Worm (Caenorhabditis elegans) whole organism, late embryonic: ENCODE data around the gene oac-40.

ENCODE experiments used
- ceh-48 ChIP-seq: sonication (generic microtip); optimal IDR thresholded peaks from 2 replicates; lab custom pipeline; 2016; ENCODE audit warnings: missing genetic modification characterization, inconsistent platforms, missing compliant biosample characterization
- ceh-9 ChIP-seq: sonication (generic microtip); optimal IDR thresholded peaks from 2 replicates; lab custom pipeline; 2016; ENCODE audit warnings: mild to moderate bottlenecking, missing genetic modification characterization, inconsistent platforms, missing compliant biosample characterization
- elt-4 ChIP-seq: sonication (generic microtip); optimal IDR thresholded peaks from 2 replicates; lab custom pipeline; 2016; ENCODE audit warnings: missing genetic modification characterization, missing compliant biosample characterization
- ets-4 ChIP-seq: sonication (generic microtip); optimal IDR thresholded peaks from 2 replicates; lab custom pipeline; 2016; ENCODE audit warnings: missing genetic modification characterization, missing compliant biosample characterization
- gmeb-2 ChIP-seq: sonication (generic microtip); optimal IDR thresholded peaks from 2 replicates; lab custom pipeline; 2016; ENCODE audit warnings: missing genetic modification characterization, inconsistent platforms, missing compliant biosample characterization
- nhr-11 ChIP-seq: fragments of 150-350 bp; optimal IDR thresholded peaks from 2 replicates; lab custom pipeline; 2014; ENCODE audit warnings: missing biosample characterization, missing genetic modification characterization
- pha-4 ChIP-seq: fragments of 150-350 bp; optimal IDR thresholded peaks from 2 replicates; lab custom pipeline; 2018; ENCODE audit warnings: missing biosample characterization, missing genetic modification reagents, missing genetic modification characterization
- rnt-1 ChIP-seq: sonication (generic microtip); optimal IDR thresholded peaks from 2 replicates; lab custom pipeline; 2016; ENCODE audit warnings: missing genetic modification characterization, missing compliant biosample characterization
- sox-4 ChIP-seq: sonication (generic microtip); optimal IDR thresholded peaks from 2 replicates; lab custom pipeline; 2017; ENCODE audit warnings: mild to moderate bottlenecking, missing genetic modification characterization, inconsistent platforms, missing compliant biosample characterization

DNA sequence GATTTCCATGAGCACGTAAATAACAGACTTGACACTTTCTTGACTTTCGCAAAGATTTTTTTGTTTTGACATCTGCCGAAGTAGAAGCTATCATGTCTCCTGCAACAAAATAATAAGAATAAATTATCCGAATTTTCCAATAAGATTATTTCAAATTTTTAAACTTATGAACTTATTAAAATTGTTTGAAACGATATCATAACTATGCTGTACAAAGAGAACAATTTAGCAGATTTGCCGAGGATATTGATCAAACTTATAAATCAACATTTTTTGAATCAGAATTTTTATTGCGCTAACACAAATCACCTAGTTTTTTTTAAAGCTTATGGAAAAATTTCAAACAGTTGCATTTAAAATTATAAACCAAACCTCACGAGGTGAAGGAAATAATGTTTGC, 44.3 kb upstream of the oac-40 start, which contains the start of gene nhr-195:
- TF ChIP-seq ets-4 (no peak), rnt-1 (tag; lab: Kevin White, UChicago) (no peak), ceh-48 (no peak), pha-4 (no peak), nhr-11 (no peak), sox-4 (tag; lab: Kevin White, UChicago) (no peak), gmeb-2 (tag; lab: Kevin White, UChicago) (no peak), ceh-9 (tag; lab: Kevin White, UChicago) (no peak), elt-4 (tag; lab: Kevin White, UChicago) (no peak)
